Worm (Caenorhabditis elegans) whole organism, L1 larva: ENCODE data around the gene zipt-3.

Experiments
- elt-3 ChIP-seq, 6 experiments: fragments of 150-350 bp in 1 of 6; sonication (generic microtip); optimal IDR thresholded peaks; 2 replicates each; lab custom pipeline; 2017 to 2018; ENCODE audit warnings: missing biosample characterization in 6 of 6, missing genetic modification characterization in 6 of 6, inconsistent platforms in 1 of 6
- ets-5 ChIP-seq: fragments of 200-800 bp; sonication (Bioruptor generic); IDR thresholded peaks from 2 replicates; pipeline ENCODE4 v1.3.6; 2022; ENCODE audit warnings: missing genetic modification characterization, missing compliant biosample characterization
- mdl-1 ChIP-seq, 2 experiments: fragments of 150-350 bp; optimal IDR thresholded peaks; 2 replicates each; lab custom pipeline; 2014 to 2017; ENCODE audit warnings: missing biosample characterization in 2 of 2, missing genetic modification characterization in 2 of 2, inconsistent platforms in 1 of 2

DNA sequence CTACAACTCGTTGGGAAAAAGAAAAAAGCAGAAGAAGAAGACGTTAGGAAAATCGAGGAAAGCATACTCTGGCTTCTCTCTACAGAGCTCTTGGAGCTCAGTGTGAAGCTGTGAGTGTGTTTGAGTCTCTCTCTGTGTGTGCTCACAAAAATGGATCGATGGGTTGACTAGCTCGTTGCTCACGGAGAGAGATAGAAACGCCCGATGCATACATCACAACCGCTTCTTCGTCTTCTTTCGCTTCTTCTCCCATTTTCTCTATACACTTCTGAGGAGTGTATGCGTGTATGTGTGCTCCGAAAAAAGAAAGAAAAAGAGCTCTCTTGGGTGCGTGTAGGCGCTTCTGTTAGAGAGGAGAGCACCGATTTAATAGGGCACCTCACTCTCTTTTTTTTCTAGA lies 7.2 kb downstream of the zipt-3 start:
- TF ChIP-seq elt-3 (tag; optimal IDR thresholded peaks at IDR 0.05; lab: Kevin White, UChicago) (no peak), mdl-1 (tag; optimal IDR thresholded peaks at IDR 0.05; lab: Kevin White, UChicago) (no peak), ets-5 (GFP tag; lab: Robert Waterston, UW) (no peak)
